Fruit fly (Drosophila melanogaster) whole organism, larva: ENCODE measurements around the gene dlg1.

Experiments
- noc ChIP-seq: fragments of 200-800 bp; sonication (Bioruptor generic); optimal IDR thresholded peaks from 3 replicates; lab custom pipeline; 2019; ENCODE audit warnings: missing biosample characterization, mild to moderate bottlenecking, missing genetic modification characterization, moderate library complexity

dlg1 gene

dm6 chrX:11369374-11369773 lies at the start of gene dlg1:
Gene dlg1, plus strand, starts transcription at chrX:11369665.
- no peak for TF ChIP-seq noc (tag; lab: Kevin White, UChicago)

- TF ChIP-seq noc (tag; lab: Kevin White, UChicago) = no peak
Observed at dm6 chrX:11319916-11320315, 49.5 kb upstream of the dlg1 start.

dm6 chrX:11322257-11322656 lies 47.2 kb upstream of the dlg1 start, which contains the start of gene sisA:
Gene sisA, minus strand, starts transcription at chrX:11322357.
- TF ChIP-seq noc (tag; lab: Kevin White, UChicago) = no peak

- TF ChIP-seq noc (tag; lab: Kevin White, UChicago) = no peak
Observed at dm6 chrX:11322659-11323058, 46.8 kb upstream of the dlg1 start.

- TF ChIP-seq noc (tag; lab: Kevin White, UChicago) = no peak
Observed at dm6 chrX:11325175-11325768, 44.2 kb upstream of the dlg1 start, which contains the start of gene Gapvd1. Gene Gapvd1, plus strand, starts transcription at chrX:11325385.

- TF ChIP-seq noc (tag; lab: Kevin White, UChicago) = peak; percentile 84
Observed at dm6 chrX:11326213-11326731, 43.2 kb upstream of the dlg1 start.

dm6 chrX:11338047-11338747 lies 31.3 kb upstream of the dlg1 start:
- peak; percentile 58 for TF ChIP-seq noc (tag; lab: Kevin White, UChicago)

- peak; percentile 6 for TF ChIP-seq noc (tag; lab: Kevin White, UChicago)
Observed at dm6 chrX:11338973-11339867, 30.2 kb upstream of the dlg1 start.

- TF ChIP-seq noc (tag; lab: Kevin White, UChicago) = no peak
Observed at dm6 chrX:11339868-11340548, 29.5 kb upstream of the dlg1 start, which contains the start of the genes CG34348 and Kap3. Gene CG34348, plus strand, starts transcription at chrX:11339873. Gene Kap3, minus strand, starts transcription at chrX:11340084.

dm6 chrX:11340719-11341322 lies 28.6 kb upstream of the dlg1 start:
- no peak for TF ChIP-seq noc (tag; lab: Kevin White, UChicago)

- no peak for TF ChIP-seq noc (tag; lab: Kevin White, UChicago)
Observed at dm6 chrX:11342168-11342567, 27.3 kb upstream of the dlg1 start.

dm6 chrX:11342771-11343170 lies 26.7 kb upstream of the dlg1 start:
- TF ChIP-seq noc (tag; lab: Kevin White, UChicago) = peak; percentile 70

dm6 chrX:11347809-11348208 lies 21.7 kb upstream of the dlg1 start, which contains the start of the genes GCS1 and CG11756:
Gene GCS1, minus strand, starts transcription at chrX:11348001.
Gene CG11756, plus strand, starts transcription at chrX:11348120.
- no peak for TF ChIP-seq noc (tag; lab: Kevin White, UChicago)

dm6 chrX:11348829-11349228 lies 20.6 kb upstream of the dlg1 start, which contains the start of gene CG1738:
Gene CG1738, plus strand, starts transcription at chrX:11349049.
- no peak for TF ChIP-seq noc (tag; lab: Kevin White, UChicago)
